1 fruit fly cellular context compared by ENCODE assay signal in the genomic region with DNA sequence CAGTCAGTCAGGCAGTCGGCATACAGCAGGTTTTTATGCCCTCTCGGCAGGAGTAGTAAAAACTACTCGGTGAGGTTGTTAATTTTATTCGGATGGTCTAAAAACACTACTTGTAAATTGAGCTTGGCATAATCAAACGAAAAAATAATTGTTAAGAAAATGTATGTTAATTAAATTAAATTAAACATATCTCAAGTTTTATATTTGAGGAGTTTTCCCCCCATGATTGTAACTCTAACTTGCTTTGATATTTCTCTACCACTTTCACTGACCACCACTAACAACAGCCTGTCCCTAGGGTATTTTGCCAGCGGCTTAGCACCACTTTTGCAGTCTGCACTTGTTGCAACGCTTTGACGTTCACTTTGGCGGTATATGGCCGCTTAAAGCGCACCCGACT.
A peak's percentile ranks its signal among the peaks of the same experiment; 100 is the strongest.
TF ChIP-seq lines count a peak whose summit lies in the region.

No protein-coding gene starts in this region.

TF ChIP-seq in whole organism, prepupa, 60 proteins besides CTCF, POLR2A, EP300 and RAD21 (continued from another document):
- no peak for TF ChIP-seq fkh (GFP tag; optimal IDR thresholded peaks at IDR 0.05; lab: Kevin White, UChicago)
- peak; percentile 49 for TF ChIP-seq Blimp-1 (GFP tag; optimal IDR thresholded peaks at IDR 0.05; lab: Kevin White, UChicago)
- TF ChIP-seq fd85E (GFP tag; optimal IDR thresholded peaks at IDR 0.05; lab: Kevin White, UChicago): no peak
- peak; percentile 37 for TF ChIP-seq spab (GFP tag; optimal IDR thresholded peaks at IDR 0.05; lab: Kevin White, UChicago)
- TF ChIP-seq CG10631 (GFP tag; optimal IDR thresholded peaks at IDR 0.05; lab: Kevin White, UChicago): peak; percentile 46
- TF ChIP-seq Sox15 (GFP tag; optimal IDR thresholded peaks at IDR 0.05; lab: Kevin White, UChicago): no peak
- no peak for TF ChIP-seq lz (GFP tag; optimal IDR thresholded peaks at IDR 0.05; lab: Kevin White, UChicago)
- TF ChIP-seq Sox102F (GFP tag; optimal IDR thresholded peaks at IDR 0.05; lab: Kevin White, UChicago): peak; percentile 32
- peak; percentile 67; the same call in 2 of the 3 replicates for TF ChIP-seq CG8119 (GFP tag; IDR thresholded peaks at IDR 0.05; lab: Robert Waterston, UW)
- no peak for TF ChIP-seq net (GFP tag; optimal IDR thresholded peaks at IDR 0.05; lab: Kevin White, UChicago)
- peak; percentile 29 for TF ChIP-seq acj6 (GFP tag; optimal IDR thresholded peaks at IDR 0.05; lab: Kevin White, UChicago)
- peak; percentile 2 for TF ChIP-seq Hr39 (GFP tag; optimal IDR thresholded peaks at IDR 0.05; lab: Kevin White, UChicago)
- TF ChIP-seq CG7368 (GFP tag; optimal IDR thresholded peaks at IDR 0.05; lab: Kevin White, UChicago): no peak
- no peak for TF ChIP-seq CG6854 (GFP tag; optimal IDR thresholded peaks at IDR 0.05; lab: Kevin White, UChicago)
- peak; percentile 21 for TF ChIP-seq CG34406 (GFP tag; optimal IDR thresholded peaks at IDR 0.05; lab: Kevin White, UChicago)
- TF ChIP-seq Sox14 (GFP tag; optimal IDR thresholded peaks at IDR 0.05; lab: Kevin White, UChicago): peak; percentile 0
- peak; percentile 18 for TF ChIP-seq CG11762 (GFP tag; optimal IDR thresholded peaks at IDR 0.05; lab: Kevin White, UChicago; ENCODE audit: insufficient read depth)
- TF ChIP-seq CG32006 (GFP tag; optimal IDR thresholded peaks at IDR 0.05; lab: Kevin White, UChicago): peak; percentile 66
- TF ChIP-seq vri (GFP tag; optimal IDR thresholded peaks at IDR 0.05; lab: Kevin White, UChicago): no peak
- TF ChIP-seq Eip78C (GFP tag; lab: Kevin White, UChicago): peak; percentile 81
- TF ChIP-seq salr (GFP tag; optimal IDR thresholded peaks at IDR 0.05; lab: Kevin White, UChicago): no peak
- TF ChIP-seq CG3919 (GFP tag; optimal IDR thresholded peaks at IDR 0.05; lab: Kevin White, UChicago): peak; percentile 50
- TF ChIP-seq svp (GFP tag; lab: Kevin White, UChicago): peak; percentile 67
- TF ChIP-seq CG8319 (GFP tag; optimal IDR thresholded peaks at IDR 0.05; lab: Kevin White, UChicago): no peak
- TF ChIP-seq CG9139 (GFP tag; optimal IDR thresholded peaks at IDR 0.05; lab: Kevin White, UChicago): no peak
- TF ChIP-seq CG6276 (GFP tag; optimal IDR thresholded peaks at IDR 0.05; lab: Kevin White, UChicago): peak; percentile 10
- peak; percentile 48 for TF ChIP-seq CG4318 (GFP tag; optimal IDR thresholded peaks at IDR 0.05; lab: Kevin White, UChicago)
- TF ChIP-seq CG31627 (GFP tag; optimal IDR thresholded peaks at IDR 0.05; lab: Kevin White, UChicago): peak; percentile 12
- TF ChIP-seq Met (GFP tag; optimal IDR thresholded peaks at IDR 0.05; lab: Kevin White, UChicago): peak; percentile 28
- TF ChIP-seq pdm3 (GFP tag; optimal IDR thresholded peaks at IDR 0.05; lab: Kevin White, UChicago): peak; percentile 33
- no peak for TF ChIP-seq eg (GFP tag; IDR thresholded peaks at IDR 0.05; lab: Robert Waterston, UW)
- peak; percentile 19 for TF ChIP-seq CG8632 (GFP tag; optimal IDR thresholded peaks at IDR 0.05; lab: Kevin White, UChicago)
- peak; percentile 49 for TF ChIP-seq CG3032 (tag; optimal IDR thresholded peaks at IDR 0.05; lab: Kevin White, UChicago)
